Worm (Caenorhabditis elegans) whole organism, L2 larva: Measurements from ENCODE around the gene C18E9.8.

ENCODE experiments used
- R02D3.7 ChIP-seq: fragments of 150-350 bp; optimal IDR thresholded peaks from 2 replicates; lab custom pipeline; 2014; ENCODE audit warnings: missing biosample characterization, missing genetic modification characterization
- Y55F3AM.14 ChIP-seq: fragments of 200-800 bp; sonication (Bioruptor generic); optimal IDR thresholded peaks from 2 replicates; lab custom pipeline; 2018; ENCODE audit warnings: mild to moderate bottlenecking, missing genetic modification characterization, missing compliant biosample characterization
- ZK546.5 ChIP-seq: sonication (generic microtip); optimal IDR thresholded peaks from 2 replicates; lab custom pipeline; 2017; ENCODE audit warnings: missing biosample characterization, missing genetic modification characterization
- alr-1 ChIP-seq: fragments of 150-350 bp; optimal IDR thresholded peaks from 2 replicates; lab custom pipeline; 2014; ENCODE audit warnings: missing biosample characterization, missing genetic modification characterization
- aly-2 ChIP-seq: fragments of 150-350 bp; optimal IDR thresholded peaks from 2 replicates; lab custom pipeline; 2014; ENCODE audit warnings: missing biosample characterization, missing genetic modification characterization
- ama-1 ChIP-seq: fragments of 150-350 bp; optimal IDR thresholded peaks from 2 replicates; lab custom pipeline; 2018; ENCODE audit warnings: inconsistent platforms
- ceh-16 ChIP-seq: fragments of 150-350 bp; optimal IDR thresholded peaks from 2 replicates; lab custom pipeline; 2014; ENCODE audit warnings: missing biosample characterization, missing genetic modification characterization
- ceh-82 ChIP-seq: fragments of 150-350 bp; optimal IDR thresholded peaks from 2 replicates; lab custom pipeline; 2014; ENCODE audit warnings: missing biosample characterization, missing genetic modification characterization
- crh-2 ChIP-seq: sonication (generic microtip); optimal IDR thresholded peaks from 2 replicates; lab custom pipeline; 2017; ENCODE audit warnings: missing biosample characterization, missing genetic modification characterization
- dmd-4 ChIP-seq: sonication (generic microtip); optimal IDR thresholded peaks from 2 replicates; lab custom pipeline; 2017; ENCODE audit warnings: missing biosample characterization, missing genetic modification characterization
- egl-27 ChIP-seq: sonication (generic microtip); optimal IDR thresholded peaks from 3 replicates; lab custom pipeline; 2017; ENCODE audit warnings: missing biosample characterization, missing genetic modification reagents, missing genetic modification characterization
- elt-1 ChIP-seq: fragments of 150-350 bp; optimal IDR thresholded peaks from 2 replicates; lab custom pipeline; 2014; ENCODE audit warnings: missing biosample characterization, missing genetic modification characterization
- elt-3 ChIP-seq: sonication (generic microtip); optimal IDR thresholded peaks from 2 replicates; lab custom pipeline; 2017; ENCODE audit warnings: missing biosample characterization, missing genetic modification characterization
- fos-1 ChIP-seq: fragments of 150-350 bp; optimal IDR thresholded peaks from 2 replicates; lab custom pipeline; 2014; ENCODE audit warnings: missing biosample characterization, missing genetic modification characterization
- gmeb-1 ChIP-seq: fragments of 150-350 bp; optimal IDR thresholded peaks from 2 replicates; lab custom pipeline; 2014; ENCODE audit warnings: missing biosample characterization, missing genetic modification characterization
- lin-11 ChIP-seq: fragments of 150-350 bp; sonication (generic microtip); optimal IDR thresholded peaks from 2 replicates; lab custom pipeline; 2014; ENCODE audit warnings: missing biosample characterization, missing genetic modification characterization, inconsistent platforms, mixed read lengths
- lin-13 ChIP-seq: fragments of 150-350 bp; optimal IDR thresholded peaks from 2 replicates; lab custom pipeline; 2014; ENCODE audit warnings: missing biosample characterization, missing genetic modification reagents, missing genetic modification characterization
- lin-39 ChIP-seq: fragments of 150-350 bp; optimal IDR thresholded peaks from 2 replicates; lab custom pipeline; 2014; ENCODE audit warnings: missing biosample characterization, missing genetic modification reagents, missing genetic modification characterization
- mab-5 ChIP-seq: fragments of 150-350 bp; optimal IDR thresholded peaks from 2 replicates; lab custom pipeline; 2014; ENCODE audit warnings: missing biosample characterization, missing genetic modification characterization
- mbf-1 ChIP-seq: sonication (generic microtip); optimal IDR thresholded peaks from 2 replicates; lab custom pipeline; 2017; ENCODE audit warnings: missing biosample characterization, missing genetic modification characterization
- mdl-1 ChIP-seq, 2 experiments: fragments of 150-350 bp in 1 of 2; sonication (generic microtip) in 1 of 2; optimal IDR thresholded peaks; 2 replicates each; lab custom pipeline; 2017; ENCODE audit warnings: missing biosample characterization in 2 of 2, missing genetic modification characterization in 2 of 2
- nhr-10 ChIP-seq: sonication (generic microtip); optimal IDR thresholded peaks from 2 replicates; lab custom pipeline; 2017; ENCODE audit warnings: missing biosample characterization, missing genetic modification characterization
- nhr-11 ChIP-seq: fragments of 150-350 bp; optimal IDR thresholded peaks from 2 replicates; lab custom pipeline; 2014; ENCODE audit warnings: missing biosample characterization, missing genetic modification characterization
- nhr-12 ChIP-seq: fragments of 150-350 bp; optimal IDR thresholded peaks from 2 replicates; lab custom pipeline; 2014; ENCODE audit warnings: missing biosample characterization, missing genetic modification characterization
- nhr-129 ChIP-seq: fragments of 150-350 bp; optimal IDR thresholded peaks from 2 replicates; lab custom pipeline; 2014; ENCODE audit warnings: missing biosample characterization, missing genetic modification characterization
- nhr-21 ChIP-seq: fragments of 150-350 bp; optimal IDR thresholded peaks from 2 replicates; lab custom pipeline; 2014; ENCODE audit warnings: missing biosample characterization, missing genetic modification characterization
- nhr-237 ChIP-seq: fragments of 150-350 bp; optimal IDR thresholded peaks from 2 replicates; lab custom pipeline; 2014; ENCODE audit warnings: missing biosample characterization, missing genetic modification characterization
- nhr-77 ChIP-seq: fragments of 150-350 bp; optimal IDR thresholded peaks from 2 replicates; lab custom pipeline; 2014; ENCODE audit warnings: missing biosample characterization, missing genetic modification characterization
- peb-1 ChIP-seq: fragments of 150-350 bp; optimal IDR thresholded peaks from 2 replicates; lab custom pipeline; 2014; ENCODE audit warnings: missing biosample characterization, missing genetic modification characterization
- sem-4 ChIP-seq: fragments of 150-350 bp; optimal IDR thresholded peaks from 2 replicates; lab custom pipeline; 2014; ENCODE audit warnings: missing biosample characterization, missing genetic modification reagents, missing genetic modification characterization
- skn-1 ChIP-seq: sonication (generic microtip); optimal IDR thresholded peaks from 2 replicates; lab custom pipeline; 2017; ENCODE audit warnings: missing biosample characterization, missing genetic modification characterization
- sma-9 ChIP-seq, 2 experiments: fragments of 150-350 bp in 1 of 2; sonication (generic microtip) in 1 of 2; optimal IDR thresholded peaks; 2 replicates each; lab custom pipeline; 2014 to 2016; ENCODE audit warnings: missing genetic modification characterization in 2 of 2, mild to moderate bottlenecking in 1 of 2, missing biosample characterization in 1 of 2, missing compliant biosample characterization in 1 of 2, missing genetic modification reagents in 1 of 2, moderate library complexity in 1 of 2
- snpc-4 ChIP-seq: fragments of 150-350 bp; optimal IDR thresholded peaks from 2 replicates; lab custom pipeline; 2014; ENCODE audit warnings: missing biosample characterization, missing genetic modification characterization
- unc-55 ChIP-seq: fragments of 150-350 bp; sonication (generic microtip); optimal IDR thresholded peaks from 3 replicates; lab custom pipeline; 2014; ENCODE audit warnings: missing biosample characterization, missing genetic modification reagents, missing genetic modification characterization
- zag-1 ChIP-seq: fragments of 150-350 bp; optimal IDR thresholded peaks from 2 replicates; lab custom pipeline; 2014; ENCODE audit warnings: missing biosample characterization, missing genetic modification characterization
- ztf-1 ChIP-seq: fragments of 200-800 bp; sonication (Bioruptor generic); conservative IDR thresholded peaks from 2 replicates; pipeline ENCODE4 v1.3.6; 2022; ENCODE audit warnings: missing genetic modification characterization, missing compliant biosample characterization
- ztf-11 ChIP-seq: sonication (generic microtip); optimal IDR thresholded peaks from 2 replicates; lab custom pipeline; 2017; ENCODE audit warnings: missing biosample characterization, missing genetic modification characterization
- ztf-4 ChIP-seq: fragments of 150-350 bp; optimal IDR thresholded peaks from 2 replicates; lab custom pipeline; 2014; ENCODE audit warnings: missing biosample characterization, missing genetic modification characterization

Gene C18E9.8

ce11 chrII:8956896-8957295, 31.0 kb downstream of the C18E9.8 start:
- TF ChIP-seq lin-39 (no peak), nhr-10 (tag; lab: Kevin White, UChicago) (no peak), mab-5 (tag; lab: Kevin White, UChicago) (no peak), unc-55 (GFP tag; lab: Kevin White, UChicago) (no peak), mbf-1 (tag; lab: Kevin White, UChicago) (no peak), mdl-1 (tag; optimal IDR thresholded peaks at IDR 0.05; lab: Kevin White, UChicago) (no peak), nhr-21 (tag; lab: Kevin White, UChicago) (no peak), peb-1 (no peak), crh-2 (tag; lab: Kevin White, UChicago) (no peak), fos-1 (tag; lab: Kevin White, UChicago) (no peak), dmd-4 (tag; lab: Kevin White, UChicago) (no peak), lin-11 (no peak), gmeb-1 (tag; lab: Kevin White, UChicago) (no peak), elt-1 (tag; lab: Kevin White, UChicago) (no peak), nhr-237 (no peak)

ce11 chrII:8953703-8954102, 34.2 kb downstream of the C18E9.8 start:
- no peak for TF ChIP-seq sem-4 (tag; lab: Kevin White, UChicago)
- TF ChIP-seq elt-1 (tag; lab: Kevin White, UChicago): peak; percentile 22
- no peak for TF ChIP-seq snpc-4 (tag; lab: Kevin White, UChicago)
- no peak for TF ChIP-seq ceh-16 (tag; lab: Kevin White, UChicago)
- TF ChIP-seq ama-1: no peak
- TF ChIP-seq nhr-10 (tag; lab: Kevin White, UChicago): no peak

ce11 chrII:8951270-8951669, 36.6 kb downstream of the C18E9.8 start:
- no peak for TF ChIP-seq nhr-10 (tag; lab: Kevin White, UChicago)
- TF ChIP-seq alr-1: no peak
- no peak for TF ChIP-seq ztf-1 (GFP tag; lab: Robert Waterston, UW)
- TF ChIP-seq ama-1: no peak
- TF ChIP-seq nhr-21 (tag; lab: Kevin White, UChicago): no peak
- TF ChIP-seq Y55F3AM.14 (GFP tag; lab: Kevin White, UChicago): no peak
- TF ChIP-seq snpc-4 (tag; lab: Kevin White, UChicago): no peak
- TF ChIP-seq skn-1 (tag; lab: Kevin White, UChicago): no peak
- no peak for TF ChIP-seq ceh-16 (tag; lab: Kevin White, UChicago)
- TF ChIP-seq nhr-11 (tag; lab: Kevin White, UChicago): no peak
- no peak for TF ChIP-seq nhr-129 (tag; lab: Kevin White, UChicago)
- no peak for TF ChIP-seq elt-3 (tag; lab: Kevin White, UChicago)
- TF ChIP-seq nhr-12 (tag; lab: Kevin White, UChicago): no peak
- TF ChIP-seq peb-1: no peak
- no peak for TF ChIP-seq egl-27 (tag; lab: Kevin White, UChicago)
- TF ChIP-seq aly-2 (tag; lab: Kevin White, UChicago): no peak
- TF ChIP-seq crh-2 (tag; lab: Kevin White, UChicago): no peak
- no peak for TF ChIP-seq dmd-4 (tag; lab: Kevin White, UChicago)

- no peak for TF ChIP-seq ztf-11 (tag; lab: Kevin White, UChicago)
- no peak for TF ChIP-seq gmeb-1 (tag; lab: Kevin White, UChicago)
- no peak for TF ChIP-seq elt-3 (tag; lab: Kevin White, UChicago)
- no peak for TF ChIP-seq lin-13
- no peak for TF ChIP-seq nhr-129 (tag; lab: Kevin White, UChicago)
- no peak for TF ChIP-seq nhr-21 (tag; lab: Kevin White, UChicago)
- TF ChIP-seq R02D3.7 (tag; lab: Kevin White, UChicago): no peak
- TF ChIP-seq egl-27 (tag; lab: Kevin White, UChicago): no peak
- TF ChIP-seq ztf-1 (GFP tag; lab: Robert Waterston, UW): no peak
- TF ChIP-seq, all 48 proteins: peak for 0
These were observed 39.2 kb downstream of the C18E9.8 start for ce11 chrII:8948640-8949039.

- TF ChIP-seq sem-4 (tag; lab: Kevin White, UChicago): no peak
- TF ChIP-seq nhr-77 (tag; lab: Kevin White, UChicago): no peak
- TF ChIP-seq nhr-21 (tag; lab: Kevin White, UChicago): no peak
- TF ChIP-seq snpc-4 (tag; lab: Kevin White, UChicago): no peak
- no peak for TF ChIP-seq egl-27 (tag; lab: Kevin White, UChicago)
- TF ChIP-seq ztf-11 (tag; lab: Kevin White, UChicago): no peak
- no peak for TF ChIP-seq Y55F3AM.14 (GFP tag; lab: Kevin White, UChicago)
- TF ChIP-seq fos-1 (tag; lab: Kevin White, UChicago): no peak
- TF ChIP-seq zag-1 (tag; lab: Kevin White, UChicago): no peak
- TF ChIP-seq sma-9 (GFP tag; optimal IDR thresholded peaks at IDR 0.05; lab: Kevin White, UChicago): no peak
- TF ChIP-seq sma-9 (tag; optimal IDR thresholded peaks at IDR 0.05; lab: Kevin White, UChicago): no peak
- TF ChIP-seq mab-5 (tag; lab: Kevin White, UChicago): no peak
- TF ChIP-seq nhr-12 (tag; lab: Kevin White, UChicago): no peak
- TF ChIP-seq peb-1: no peak
- TF ChIP-seq ztf-4 (tag; lab: Kevin White, UChicago): no peak
- no peak for TF ChIP-seq lin-13
- TF ChIP-seq elt-3 (tag; lab: Kevin White, UChicago): no peak
- no peak for TF ChIP-seq ceh-82
- TF ChIP-seq ZK546.5 (tag; lab: Kevin White, UChicago): no peak
- TF ChIP-seq, all 48 proteins: peak for 0
These were observed 40.5 kb downstream of the C18E9.8 start, which contains the start of gene cutl-15 for ce11 chrII:8947391-8947790. cutl-15 (minus strand) TSS chrII:8947688.
